Fruit fly (Drosophila melanogaster) whole organism, embryonic: Measurements from ENCODE around the gene CG3149.

ENCODE experiments used
- Atf-2 ChIP-seq: fragments of 200-800 bp; sonication (Bioruptor generic); optimal IDR thresholded peaks from 2 replicates; lab custom pipeline; 2016; ENCODE audit warnings: missing biosample characterization, missing genetic modification characterization
- Bgb ChIP-seq: fragments of 200-800 bp; sonication (Bioruptor generic); IDR thresholded peaks from 2 replicates; pipeline ENCODE4 v1.3.6; 2022; ENCODE audit warnings: missing biosample characterization, missing genetic modification characterization; ENCODE audit not compliant: partially characterized antibody
- BtbVII ChIP-seq: fragments of 200-800 bp; sonication (Bioruptor generic); optimal IDR thresholded peaks from 3 replicates; lab custom pipeline; 2017; ENCODE audit warnings: missing biosample characterization, mild to moderate bottlenecking, missing genetic modification characterization
- CG10959 ChIP-seq: fragments of 200-800 bp; sonication (Bioruptor generic); IDR thresholded peaks from 2 replicates; pipeline ENCODE4 v1.3.6; 2022; ENCODE audit warnings: missing biosample characterization, missing genetic modification characterization
- CG11398 ChIP-seq: fragments of 200-800 bp; sonication (Bioruptor generic); optimal IDR thresholded peaks from 2 replicates; lab custom pipeline; 2016; ENCODE audit warnings: missing biosample characterization, missing genetic modification characterization
- CG12104 ChIP-seq: fragments of 200-800 bp; sonication (Bioruptor generic); optimal IDR thresholded peaks from 3 replicates; lab custom pipeline; 2016; ENCODE audit warnings: missing biosample characterization, missing genetic modification characterization
- CG15514 ChIP-seq: fragments of 200-800 bp; sonication (Bioruptor generic); optimal IDR thresholded peaks from 3 replicates; lab custom pipeline; 2017; ENCODE audit warnings: missing biosample characterization, missing genetic modification characterization, mild to moderate bottlenecking, moderate library complexity, missing genetic modification reagents
- CG15601 ChIP-seq: fragments of 200-800 bp; sonication (Bioruptor generic); optimal IDR thresholded peaks from 3 replicates; lab custom pipeline; 2019; ENCODE audit warnings: missing biosample characterization, mild to moderate bottlenecking, missing genetic modification characterization, moderate library complexity
- CG15696 ChIP-seq: fragments of 200-800 bp; sonication (Bioruptor generic); optimal IDR thresholded peaks from 2 replicates; lab custom pipeline; 2019; ENCODE audit warnings: missing biosample characterization, mild to moderate bottlenecking, missing genetic modification characterization, moderate library complexity
- CG16815 ChIP-seq: fragments of 200-800 bp; sonication (Bioruptor generic); optimal IDR thresholded peaks from 3 replicates; lab custom pipeline; 2017; ENCODE audit warnings: missing biosample characterization, mild to moderate bottlenecking, missing genetic modification characterization
- CG17912 ChIP-seq: fragments of 200-800 bp; sonication (Bioruptor generic); optimal IDR thresholded peaks from 2 replicates; lab custom pipeline; 2018; ENCODE audit warnings: missing biosample characterization, mild to moderate bottlenecking, missing genetic modification characterization
- CG1832 ChIP-seq: fragments of 200-800 bp; sonication (Bioruptor generic); optimal IDR thresholded peaks from 2 replicates; lab custom pipeline; 2017; ENCODE audit warnings: missing biosample characterization, mild to moderate bottlenecking, missing genetic modification characterization, inconsistent platforms
- CG2129 ChIP-seq: fragments of 200-800 bp; sonication (Bioruptor generic); IDR thresholded peaks from 2 replicates; pipeline ENCODE4 v1.3.6; 2022; ENCODE audit warnings: missing biosample characterization, missing genetic modification characterization; ENCODE audit not compliant: partially characterized antibody
- CG2712 ChIP-seq: fragments of 200-800 bp; optimal IDR thresholded peaks from 3 replicates; lab custom pipeline; 2019; ENCODE audit warnings: missing biosample characterization, mild to moderate bottlenecking, missing genetic modification characterization, moderate library complexity
- CG3838 ChIP-seq: fragments of 200-800 bp; sonication (Bioruptor generic); optimal IDR thresholded peaks from 3 replicates; lab custom pipeline; 2016; ENCODE audit warnings: missing biosample characterization, missing genetic modification characterization
- CG4360 ChIP-seq: fragments of 200-800 bp; sonication (Bioruptor generic); IDR thresholded peaks from 2 replicates; pipeline ENCODE4 v1.3.6; 2022; ENCODE audit warnings: missing biosample characterization, missing genetic modification characterization
- CG4854 ChIP-seq: fragments of 200-800 bp; sonication (Bioruptor generic); optimal IDR thresholded peaks from 2 replicates; lab custom pipeline; 2016; ENCODE audit warnings: missing biosample characterization, missing genetic modification characterization, inconsistent platforms
- CG5245 ChIP-seq: fragments of 200-800 bp; sonication (Bioruptor generic); optimal IDR thresholded peaks from 3 replicates; lab custom pipeline; 2016; ENCODE audit warnings: missing biosample characterization, missing genetic modification characterization
- CG6654 ChIP-seq: fragments of 200-800 bp; sonication (Bioruptor generic); optimal IDR thresholded peaks from 2 replicates; lab custom pipeline; 2017; ENCODE audit warnings: missing biosample characterization, mild to moderate bottlenecking, missing genetic modification characterization
- Dfd ChIP-seq, 2 experiments: fragments of >200 bp; optimal IDR thresholded peaks; 2 replicates each; lab custom pipeline; 2017; ENCODE audit warnings: missing biosample characterization in 2 of 2, missing genetic modification characterization in 2 of 2
- Dll ChIP-seq: fragments of 200-800 bp; sonication (Bioruptor generic); IDR thresholded peaks from 4 replicates; pipeline ENCODE4 v1.3.6; 2022; ENCODE audit warnings: missing biosample characterization, missing genetic modification characterization; ENCODE audit not compliant: partially characterized antibody
- Ets97D ChIP-seq: fragments of 200-800 bp; sonication (Bioruptor generic); optimal IDR thresholded peaks from 3 replicates; lab custom pipeline; 2016; ENCODE audit warnings: missing biosample characterization, missing genetic modification characterization
- Gsc ChIP-seq: fragments of 200-800 bp; sonication (Bioruptor generic); IDR thresholded peaks from 2 replicates; pipeline ENCODE4 v1.3.6; 2022; ENCODE audit warnings: missing biosample characterization, missing genetic modification characterization
- Gug ChIP-seq: fragments of 200-800 bp; sonication (Bioruptor generic); IDR thresholded peaks from 4 replicates; pipeline ENCODE4 v1.3.6; 2022; ENCODE audit warnings: missing biosample characterization, missing genetic modification characterization
- Lim3 ChIP-seq: fragments of 200-800 bp; sonication (Bioruptor generic); IDR thresholded peaks from 2 replicates; pipeline ENCODE4 v1.3.6; 2022; ENCODE audit warnings: missing biosample characterization, missing genetic modification characterization
- Myb ChIP-seq: fragments of 200-800 bp; sonication (Bioruptor generic); optimal IDR thresholded peaks from 2 replicates; lab custom pipeline; 2016; ENCODE audit warnings: missing biosample characterization, missing genetic modification characterization
- NK7.1 ChIP-seq: fragments of 200-800 bp; sonication (Bioruptor generic); optimal IDR thresholded peaks from 3 replicates; lab custom pipeline; 2016; ENCODE audit warnings: missing biosample characterization, missing genetic modification characterization
- Rfx ChIP-seq: fragments of 200-800 bp; sonication (Bioruptor generic); IDR thresholded peaks from 2 replicates; pipeline ENCODE4 v1.3.6; 2022; ENCODE audit warnings: missing biosample characterization, missing genetic modification characterization
- Rx ChIP-seq: fragments of 200-800 bp; sonication (Bioruptor generic); IDR thresholded peaks from 2 replicates; pipeline ENCODE4 v1.3.6; 2022; ENCODE audit warnings: missing biosample characterization, missing genetic modification characterization
- ab ChIP-seq: fragments of 200-800 bp; sonication (Bioruptor generic); optimal IDR thresholded peaks from 2 replicates; lab custom pipeline; 2016; ENCODE audit warnings: missing biosample characterization, missing genetic modification characterization
- ash1 ChIP-seq: fragments of 200-800 bp; sonication (Bioruptor generic); optimal IDR thresholded peaks from 2 replicates; lab custom pipeline; 2018; ENCODE audit warnings: missing biosample characterization, mild to moderate bottlenecking, missing genetic modification characterization
- bab2 ChIP-seq: fragments of 200-800 bp; sonication (Bioruptor generic); optimal IDR thresholded peaks from 2 replicates; lab custom pipeline; 2016; ENCODE audit warnings: missing biosample characterization, missing genetic modification characterization
- btn ChIP-seq: fragments of 200-800 bp; sonication (Bioruptor generic); optimal IDR thresholded peaks from 2 replicates; lab custom pipeline; 2016; ENCODE audit warnings: missing biosample characterization, missing genetic modification characterization
- chn ChIP-seq: fragments of 200-800 bp; sonication (Bioruptor generic); optimal IDR thresholded peaks from 2 replicates; lab custom pipeline; 2016; ENCODE audit warnings: missing biosample characterization, missing genetic modification characterization
- emc ChIP-seq: fragments of 200-800 bp; sonication (Bioruptor generic); optimal IDR thresholded peaks from 2 replicates; lab custom pipeline; 2016; ENCODE audit warnings: missing biosample characterization, missing genetic modification characterization
- ewg ChIP-seq: fragments of 200-800 bp; sonication (Bioruptor generic); optimal IDR thresholded peaks from 3 replicates; lab custom pipeline; 2017; ENCODE audit warnings: mild to moderate bottlenecking, missing biosample characterization, missing genetic modification reagents, missing genetic modification characterization
- exex ChIP-seq: fragments of 200-800 bp; sonication (Bioruptor generic); optimal IDR thresholded peaks from 4 replicates; lab custom pipeline; 2018; ENCODE audit warnings: missing biosample characterization, mild to moderate bottlenecking, missing genetic modification characterization, moderate library complexity
- gcm2 ChIP-seq: fragments of 200-800 bp; sonication (Bioruptor generic); optimal IDR thresholded peaks from 2 replicates; lab custom pipeline; 2016; ENCODE audit warnings: missing biosample characterization, missing genetic modification characterization
- hbn ChIP-seq: fragments of 200-800 bp; sonication (Bioruptor generic); IDR thresholded peaks from 2 replicates; pipeline ENCODE4 v1.3.6; 2022; ENCODE audit warnings: missing biosample characterization, missing genetic modification characterization; ENCODE audit not compliant: partially characterized antibody
- knrl ChIP-seq: fragments of 200-800 bp; sonication (Bioruptor generic); IDR thresholded peaks from 3 replicates; pipeline ENCODE4 v1.3.6; 2022; ENCODE audit warnings: missing biosample characterization, missing genetic modification characterization; ENCODE audit not compliant: partially characterized antibody
- org-1 ChIP-seq: fragments of 200-800 bp; sonication (Bioruptor generic); optimal IDR thresholded peaks from 2 replicates; lab custom pipeline; 2017; ENCODE audit warnings: missing biosample characterization, missing genetic modification characterization
- pan ChIP-seq, 4 experiments: fragments of >200 bp in 3 of 4; fragments of 200-800 bp in 1 of 4; sonication (Bioruptor generic) in 1 of 4; optimal IDR thresholded peaks in 3 of 4; IDR thresholded peaks in 1 of 4; 2 replicates each; pipeline versions ENCODE4 v1.3.6 to Lab custom; 2017 to 2022; ENCODE audit warnings: missing biosample characterization in 2 of 4, missing genetic modification characterization in 2 of 4, mixed read lengths in 1 of 4
- phol ChIP-seq: fragments of 200-800 bp; sonication (Bioruptor generic); optimal IDR thresholded peaks from 3 replicates; lab custom pipeline; 2018; ENCODE audit warnings: missing biosample characterization, mild to moderate bottlenecking, missing genetic modification characterization, moderate library complexity
- sob ChIP-seq: fragments of 200-800 bp; sonication (Bioruptor generic); IDR thresholded peaks from 2 replicates; pipeline ENCODE4 v1.3.6; 2022; ENCODE audit warnings: missing biosample characterization, missing genetic modification characterization
- tin ChIP-seq: fragments of 200-800 bp; sonication (Bioruptor generic); optimal IDR thresholded peaks from 3 replicates; lab custom pipeline; 2016; ENCODE audit warnings: missing biosample characterization, missing genetic modification characterization
- trh ChIP-seq: fragments of 200-800 bp; sonication (Bioruptor generic); optimal IDR thresholded peaks from 2 replicates; lab custom pipeline; 2016; ENCODE audit warnings: missing biosample characterization, missing genetic modification characterization
- tx ChIP-seq: fragments of 200-800 bp; sonication (Bioruptor generic); optimal IDR thresholded peaks from 2 replicates; lab custom pipeline; 2016; ENCODE audit warnings: missing biosample characterization, missing genetic modification characterization
- vfl ChIP-seq: fragments of 200-800 bp; sonication (Bioruptor generic); optimal IDR thresholded peaks from 2 replicates; lab custom pipeline; 2016; ENCODE audit warnings: missing biosample characterization, missing genetic modification characterization
- wek ChIP-seq: fragments of 200-800 bp; sonication (Bioruptor generic); optimal IDR thresholded peaks from 3 replicates; lab custom pipeline; 2018; ENCODE audit warnings: missing biosample characterization, mild to moderate bottlenecking, missing genetic modification characterization, moderate library complexity
- zfh1 ChIP-seq: fragments of 200-800 bp; sonication (Bioruptor generic); IDR thresholded peaks from 3 replicates; pipeline ENCODE4 v1.3.6; 2022; ENCODE audit warnings: missing biosample characterization, missing genetic modification characterization

Gene CG3149

dm6 chrX:5696436-5697022 lies 1.5 kb upstream of the CG3149 start (continued):
- TF ChIP-seq Rx (GFP tag; lab: Robert Waterston, UW) (peak; percentile 97), btn (peak; percentile 97), CG12104 (GFP tag; lab: Kevin White, UChicago) (peak; percentile 95), exex (tag; lab: Kevin White, UChicago) (peak; percentile 48), gcm2 (GFP tag; lab: Kevin White, UChicago) (peak; percentile 98), tin (peak; percentile 98), emc (GFP tag; lab: Kevin White, UChicago) (peak; percentile 95), sob (GFP tag; lab: Robert Waterston, UW) (peak; percentile 96), Bgb (GFP tag; lab: Robert Waterston, UW) (no peak), vfl (GFP tag; lab: Kevin White, UChicago) (peak; percentile 91), CG10959 (GFP tag; lab: Robert Waterston, UW) (peak; percentile 96), CG16815 (peak; percentile 96), ab (peak; percentile 98), CG3838 (peak; percentile 91), CG6654 (GFP tag; lab: Kevin White, UChicago) (peak; percentile 69), CG4854 (GFP tag; lab: Kevin White, UChicago) (peak; percentile 86), BtbVII (GFP tag; lab: Kevin White, UChicago) (peak; percentile 91), wek (peak; percentile 88), NK7.1 (peak; percentile 95), trh (GFP tag; lab: Kevin White, UChicago) (peak; percentile 90), tx (GFP tag; lab: Kevin White, UChicago) (peak; percentile 97), CG4360 (GFP tag; lab: Robert Waterston, UW) (peak; percentile 95), bab2 (peak; percentile 97), CG1832 (peak; percentile 45), CG5245 (peak; percentile 97), hbn (GFP tag; lab: Robert Waterston, UW) (no peak), Rfx (GFP tag; lab: Robert Waterston, UW) (peak; percentile 97), Gug (GFP tag; lab: Robert Waterston, UW) (peak; percentile 96), pan (optimal IDR thresholded peaks at IDR 0.05; lab: Kevin White, UChicago) (no peak), pan (GFP tag; optimal IDR thresholded peaks at IDR 0.05 in 1 of 2, IDR thresholded peaks at IDR 0.05 in 1 of 2) (peak in 1 of 2 experiments; percentile 96), CG11398 (peak; percentile 97), Myb (GFP tag; lab: Kevin White, UChicago) (peak; percentile 90), ash1 (GFP tag; lab: Kevin White, UChicago) (peak; percentile 66), CG2129 (GFP tag; lab: Robert Waterston, UW) (no peak), knrl (GFP tag; lab: Robert Waterston, UW) (no peak), CG2712 (tag; lab: Kevin White, UChicago) (peak; percentile 86), ewg (GFP tag; lab: Kevin White, UChicago) (peak; percentile 92), CG15696 (peak; percentile 97), Lim3 (GFP tag; lab: Robert Waterston, UW) (peak; percentile 92), Dll (GFP tag; lab: Robert Waterston, UW) (no peak), chn (GFP tag; lab: Kevin White, UChicago) (peak; percentile 97), phol (tag; lab: Kevin White, UChicago) (peak; percentile 95), Atf-2 (GFP tag; lab: Kevin White, UChicago) (peak; percentile 97), Dfd (GFP tag; optimal IDR thresholded peaks at IDR 0.05; lab: Kevin White, UChicago) (no peak), CG15601 (tag; lab: Kevin White, UChicago) (peak; percentile 88), Gsc (peak; percentile 94), Ets97D (GFP tag; lab: Kevin White, UChicago) (peak; percentile 85), CG15514 (GFP tag; lab: Kevin White, UChicago) (peak; percentile 85), CG17912 (GFP tag; lab: Kevin White, UChicago) (peak; percentile 91), zfh1 (peak; percentile 98), org-1 (GFP tag; lab: Kevin White, UChicago) (peak; percentile 95)
